Worm (Caenorhabditis elegans): ENCODE results near the gene twnk-1.

ce11 chrX:5794432-5794831, 3.4 kb downstream of the twnk-1 start:
- TF ChIP-seq him-1 (tag; optimal IDR thresholded peaks at IDR 0.05) (no peak), W03F9.2 (tag; optimal IDR thresholded peaks at IDR 0.05) (no peak)
